Fruit fly (Drosophila melanogaster): Measurements from ENCODE around the gene CG1545.

dm6 chrX:11108845-11109450 lies 49.5 kb upstream of the CG1545 start:
- peak; percentile 40 to 49 for TF ChIP-seq CTCF (optimal IDR thresholded peaks at IDR 0.05)
- TF ChIP-seq CG8478 (optimal IDR thresholded peaks at IDR 0.05), result no peak
